Fruit fly (Drosophila melanogaster): ENCODE results near the gene CG7829.
A peak's percentile ranks its signal among the peaks of the same experiment; 100 is the strongest.

The CG7829 gene

DNA sequence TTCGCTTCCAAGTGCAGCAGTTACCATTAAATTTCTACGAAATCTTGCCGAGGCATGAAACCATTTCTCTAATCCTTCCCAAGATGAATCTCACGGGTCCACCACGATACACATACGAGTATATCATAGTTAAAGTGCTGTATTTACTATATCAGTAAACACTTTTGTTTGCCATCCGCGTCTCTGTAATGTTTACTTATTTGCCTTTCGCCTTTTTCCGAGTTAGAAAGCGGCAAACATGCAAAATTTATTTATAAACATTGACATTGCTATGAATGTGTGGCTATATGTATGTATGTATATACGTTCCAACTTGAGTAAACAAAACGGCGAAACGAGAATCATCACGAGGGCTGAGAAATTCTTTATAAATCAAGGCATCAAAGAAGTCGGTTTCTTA lies 13.4 kb upstream of the CG7829 start (continued):
- TF ChIP-seq vnd (GFP tag; IDR thresholded peaks at IDR 0.05; ENCODE audit: partially characterized antibody), result no peak
- TF ChIP-seq D (optimal IDR thresholded peaks at IDR 0.05), result no peak
- TF ChIP-seq D (GFP tag; optimal IDR thresholded peaks at IDR 0.05), result peak; percentile 64
- no peak for TF ChIP-seq mld (GFP tag; IDR thresholded peaks at IDR 0.05; ENCODE audit: partially characterized antibody)
- TF ChIP-seq ro (GFP tag; IDR thresholded peaks at IDR 0.05), result no peak
- TF ChIP-seq CG11723 (GFP tag; optimal IDR thresholded peaks at IDR 0.05), result peak; percentile 58
- no peak for TF ChIP-seq CoRest (tag; optimal IDR thresholded peaks at IDR 0.05)
- no peak for TF ChIP-seq odd (GFP tag; optimal IDR thresholded peaks at IDR 0.05)
- TF ChIP-seq eyg (GFP tag; optimal IDR thresholded peaks at IDR 0.05), result no peak
- TF ChIP-seq CrebB (tag; optimal IDR thresholded peaks at IDR 0.05), result no peak
- no peak for TF ChIP-seq gcm2 (GFP tag; optimal IDR thresholded peaks at IDR 0.05)
- peak; percentile 46 for TF ChIP-seq D19A (tag; optimal IDR thresholded peaks at IDR 0.05)
- no peak for TF ChIP-seq vvl (GFP tag; IDR thresholded peaks at IDR 0.05)
- no peak for TF ChIP-seq az2 (GFP tag; optimal IDR thresholded peaks at IDR 0.05)
- TF ChIP-seq cwo (GFP tag; optimal IDR thresholded peaks at IDR 0.05), result no peak
- no peak for TF ChIP-seq CG14441 (GFP tag; IDR thresholded peaks at IDR 0.05)
- TF ChIP-seq CG7963 (GFP tag; IDR thresholded peaks at IDR 0.05; ENCODE audit: partially characterized antibody), result no peak
- TF ChIP-seq Dll (GFP tag; IDR thresholded peaks at IDR 0.05; ENCODE audit: partially characterized antibody), result no peak
- no peak for TF ChIP-seq crp (GFP tag; optimal IDR thresholded peaks at IDR 0.05)
- peak; percentile 81 for TF ChIP-seq zen (tag; optimal IDR thresholded peaks at IDR 0.05)
- no peak for TF ChIP-seq CG2678 (tag; optimal IDR thresholded peaks at IDR 0.05)
- no peak for TF ChIP-seq jumu (GFP tag; optimal IDR thresholded peaks at IDR 0.05)
- TF ChIP-seq phol (tag; optimal IDR thresholded peaks at IDR 0.05), result no peak
- no peak for TF ChIP-seq CG13894 (tag; optimal IDR thresholded peaks at IDR 0.05)
- peak; percentile 9 for TF ChIP-seq bab2 (GFP tag; optimal IDR thresholded peaks at IDR 0.05)
- TF ChIP-seq CG3281 (GFP tag; optimal IDR thresholded peaks at IDR 0.05), result peak; percentile 53
- TF ChIP-seq HmgZ (tag; optimal IDR thresholded peaks at IDR 0.05), result no peak
- TF ChIP-seq lola (GFP tag; optimal IDR thresholded peaks at IDR 0.05), result no peak
- no peak for TF ChIP-seq H2.0 (GFP tag; IDR thresholded peaks at IDR 0.05)
- no peak for TF ChIP-seq p53 (GFP tag; optimal IDR thresholded peaks at IDR 0.05)
- TF ChIP-seq pho (GFP tag; optimal IDR thresholded peaks at IDR 0.05), result no peak
- TF ChIP-seq Blimp-1 (GFP tag; optimal IDR thresholded peaks at IDR 0.05), result peak; percentile 71
- no peak for TF ChIP-seq usp (GFP tag; optimal IDR thresholded peaks at IDR 0.05)
- TF ChIP-seq CG3065 (GFP tag; optimal IDR thresholded peaks at IDR 0.05), result no peak
- no peak for TF ChIP-seq CG33557 (GFP tag; optimal IDR thresholded peaks at IDR 0.05)
- TF ChIP-seq CG17186 (GFP tag; optimal IDR thresholded peaks at IDR 0.05), result peak; percentile 29
- no peak for TF ChIP-seq CG2712 (tag; optimal IDR thresholded peaks at IDR 0.05)
- TF ChIP-seq CG17829 (tag; optimal IDR thresholded peaks at IDR 0.05), result peak; percentile 30
- TF ChIP-seq Mes4 (GFP tag; optimal IDR thresholded peaks at IDR 0.05), result no peak
- TF ChIP-seq Fer3 (tag; optimal IDR thresholded peaks at IDR 0.05), result no peak
- TF ChIP-seq CG13624 (GFP tag; optimal IDR thresholded peaks at IDR 0.05), result no peak
- TF ChIP-seq CG6254 (GFP tag; optimal IDR thresholded peaks at IDR 0.05), result peak; percentile 66
- TF ChIP-seq CG30020 (tag; optimal IDR thresholded peaks at IDR 0.05), result no peak
- TF ChIP-seq CG6175 (GFP tag; IDR thresholded peaks at IDR 0.05), result no peak
- TF ChIP-seq CG10543 (GFP tag; optimal IDR thresholded peaks at IDR 0.05), result peak; percentile 18
- TF ChIP-seq Oaz (GFP tag; IDR thresholded peaks at IDR 0.05), result no peak
- TF ChIP-seq psq (GFP tag; optimal IDR thresholded peaks at IDR 0.05), result no peak
- TF ChIP-seq CG6272 (GFP tag; IDR thresholded peaks at IDR 0.05), result no peak
- no peak for TF ChIP-seq Rx (GFP tag; IDR thresholded peaks at IDR 0.05)
- no peak for TF ChIP-seq CG1602 (GFP tag; optimal IDR thresholded peaks at IDR 0.05)
- TF ChIP-seq CG2875 (GFP tag; optimal IDR thresholded peaks at IDR 0.05), result no peak

Measured in whole organism, embryonic.